Worm (Caenorhabditis elegans): ENCODE measurements around the gene F42H10.2.

DNA sequence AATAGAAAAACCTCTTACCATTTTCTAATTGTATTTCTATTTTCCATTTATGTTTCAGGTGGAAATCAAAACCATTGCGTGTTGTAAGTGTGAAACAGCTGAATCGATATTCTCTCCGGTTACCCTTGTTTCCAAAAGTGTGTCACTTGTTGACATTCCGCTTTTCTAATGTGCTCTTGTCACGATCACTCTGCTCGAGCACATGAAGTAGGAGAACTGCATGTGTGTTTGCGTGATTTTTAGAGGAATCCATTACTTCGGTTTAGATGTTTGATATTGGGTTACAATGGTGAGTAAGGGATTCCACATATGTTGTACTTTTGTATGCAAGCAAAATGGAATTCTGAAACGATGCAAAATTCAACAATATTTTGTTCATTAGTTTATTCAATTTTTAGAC is 39.9 kb upstream of the F42H10.2 start:
- TF ChIP-seq lin-13 (GFP tag; optimal IDR thresholded peaks at IDR 0.05) (no peak), fkh-10 (GFP tag; optimal IDR thresholded peaks at IDR 0.05) (no peak), lin-15B (tag; optimal IDR thresholded peaks at IDR 0.05) (no peak), ces-1 (GFP tag; optimal IDR thresholded peaks at IDR 0.05) (no peak), pqm-1 (tag; optimal IDR thresholded peaks at IDR 0.05) (no peak), zag-1 (tag; optimal IDR thresholded peaks at IDR 0.05) (no peak), snpc-4 (tag; optimal IDR thresholded peaks at IDR 0.05) (no peak), lin-39 (tag; optimal IDR thresholded peaks at IDR 0.05) (no peak), nhr-12 (tag; optimal IDR thresholded peaks at IDR 0.05) (no peak)
